Worm (Caenorhabditis elegans): ENCODE data around the gene Y54G2A.12.
A peak's percentile ranks its signal among the peaks of the same experiment; 100 is the strongest.

Y54G2A.12 gene

ce11 chrIV:2762380-2762779 is 20.3 kb downstream of the Y54G2A.12 start, which contains the start of gene Y54G2A.77:
TSS of gene Y54G2A.77 (plus strand) at chrIV:2762680.
- no peak for TF ChIP-seq ceh-36 (tag; optimal IDR thresholded peaks at IDR 0.05)
- TF ChIP-seq tra-4 (tag; optimal IDR thresholded peaks at IDR 0.05), result no peak
- TF ChIP-seq pes-1 (GFP tag; IDR thresholded peaks at IDR 0.05), result no peak
- no peak for TF ChIP-seq aly-1 (tag; optimal IDR thresholded peaks at IDR 0.05)
- no peak for TF ChIP-seq ceh-13 (GFP tag; optimal IDR thresholded peaks at IDR 0.05)
- TF ChIP-seq F13C5.2 (tag; optimal IDR thresholded peaks at IDR 0.05), result no peak
- no peak for TF ChIP-seq sea-1 (GFP tag; conservative IDR thresholded peaks at IDR 0.05)
- TF ChIP-seq hmbx-1 (tag; optimal IDR thresholded peaks at IDR 0.05), result no peak
- no peak for TF ChIP-seq ama-1 (optimal IDR thresholded peaks at IDR 0.05)
- no peak for TF ChIP-seq B0310.2 (tag; optimal IDR thresholded peaks at IDR 0.05)
- TF ChIP-seq hnd-1 (tag; optimal IDR thresholded peaks at IDR 0.05), result no peak
- TF ChIP-seq tbx-11 (GFP tag; IDR thresholded peaks at IDR 0.05), result no peak
- TF ChIP-seq hmg-4 (GFP tag; optimal IDR thresholded peaks at IDR 0.05), result no peak

DNA sequence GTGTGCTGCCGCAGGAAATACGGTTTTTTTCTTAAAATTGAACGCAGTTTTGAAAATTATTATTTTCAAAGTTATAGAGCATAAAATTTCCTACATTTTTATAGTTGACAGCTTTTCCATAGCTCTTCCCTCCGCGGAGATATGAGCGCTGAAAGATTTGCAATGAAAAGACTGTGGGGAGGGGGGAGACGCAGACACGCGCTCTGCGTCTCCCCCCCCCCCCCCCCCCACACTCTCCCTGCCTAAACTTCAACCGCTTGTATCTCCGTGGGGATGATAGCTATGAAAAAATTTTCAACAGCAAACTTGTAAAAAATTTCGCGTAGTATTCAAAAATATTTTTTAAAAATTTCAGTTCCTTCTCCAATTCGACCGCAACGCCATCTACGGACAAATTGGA is 21.2 kb downstream of the Y54G2A.12 start:
- TF ChIP-seq ama-1 (optimal IDR thresholded peaks at IDR 0.05) (no peak), pes-1 (GFP tag; IDR thresholded peaks at IDR 0.05) (no peak), hmg-4 (GFP tag; optimal IDR thresholded peaks at IDR 0.05) (no peak), tra-4 (tag; optimal IDR thresholded peaks at IDR 0.05) (no peak), ceh-13 (GFP tag; optimal IDR thresholded peaks at IDR 0.05) (no peak), F13C5.2 (tag; optimal IDR thresholded peaks at IDR 0.05) (no peak), hnd-1 (tag; optimal IDR thresholded peaks at IDR 0.05) (no peak), tbx-37 (GFP tag; conservative IDR thresholded peaks at IDR 0.05) (no peak), scrt-1 (GFP tag; IDR thresholded peaks at IDR 0.05) (no peak), aly-1 (tag; optimal IDR thresholded peaks at IDR 0.05) (no peak), tbx-11 (GFP tag; IDR thresholded peaks at IDR 0.05) (no peak), sea-1 (GFP tag; conservative IDR thresholded peaks at IDR 0.05) (no peak), ets-7 (tag; optimal IDR thresholded peaks at IDR 0.05) (no peak), ceh-36 (tag; optimal IDR thresholded peaks at IDR 0.05) (no peak), B0310.2 (tag; optimal IDR thresholded peaks at IDR 0.05) (no peak), flt-1 (GFP tag; IDR thresholded peaks at IDR 0.05) (no peak), hmbx-1 (tag; optimal IDR thresholded peaks at IDR 0.05) (no peak)

DNA sequence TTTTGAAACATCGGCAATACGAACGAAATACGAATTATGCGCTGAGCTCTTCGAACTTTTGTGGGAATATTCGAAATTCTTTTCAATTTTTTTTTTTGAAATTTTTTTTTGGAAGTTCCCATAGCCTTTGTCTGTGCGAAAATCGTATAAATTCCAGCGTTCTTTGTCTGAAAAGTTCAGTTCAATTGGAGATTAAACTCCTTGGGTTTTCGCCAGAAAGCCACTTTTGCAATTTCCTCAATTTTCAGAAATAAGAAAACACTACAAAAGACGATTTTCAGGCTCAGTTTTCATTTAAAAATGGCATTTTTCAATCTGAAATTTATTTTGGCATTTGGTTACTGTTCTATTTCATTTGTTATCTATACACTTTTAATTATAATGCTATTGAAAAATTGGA is 23.5 kb downstream of the Y54G2A.12 start, which contains the start of gene Y54G2A.38:
TSS of gene Y54G2A.38 (plus strand) at position 301 of the 400 bp plus-strand sequence.
- TF ChIP-seq B0310.2 (tag; optimal IDR thresholded peaks at IDR 0.05) (no peak), hmg-4 (GFP tag; optimal IDR thresholded peaks at IDR 0.05) (no peak), ceh-36 (tag; optimal IDR thresholded peaks at IDR 0.05) (no peak), pes-1 (GFP tag; IDR thresholded peaks at IDR 0.05) (no peak), ceh-13 (GFP tag; optimal IDR thresholded peaks at IDR 0.05) (no peak)

DNA sequence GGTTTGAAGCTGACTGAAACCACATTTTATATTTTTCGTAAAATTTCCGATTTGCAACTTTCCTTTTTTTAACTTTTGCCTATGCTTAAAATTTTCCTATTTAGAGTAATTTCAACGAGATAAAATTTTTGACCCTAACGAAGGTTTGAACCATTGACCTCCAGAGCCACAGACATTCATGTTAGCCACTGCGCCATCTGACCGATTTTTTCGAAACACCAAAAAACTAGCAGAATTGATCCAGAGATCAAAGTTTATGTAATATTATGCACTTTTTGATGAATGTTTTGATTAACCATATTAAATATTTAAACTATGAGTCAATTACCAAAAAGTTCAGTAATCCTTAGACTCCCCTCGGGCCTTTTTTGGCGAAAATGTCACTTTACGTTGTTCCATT is 24.6 kb downstream of the Y54G2A.12 start:
- TF ChIP-seq hmg-4 (GFP tag; optimal IDR thresholded peaks at IDR 0.05) (no peak), sea-1 (GFP tag; conservative IDR thresholded peaks at IDR 0.05) (no peak), ama-1 (optimal IDR thresholded peaks at IDR 0.05) (no peak), pes-1 (GFP tag; IDR thresholded peaks at IDR 0.05) (no peak)

- TF ChIP-seq pes-1 (GFP tag; IDR thresholded peaks at IDR 0.05), result 0 out of 2 replicates have a peak, but pooled peaks have one; percentile 47
Measured at ce11 chrIV:2756073-2756472, 26.6 kb downstream of the Y54G2A.12 start.

- peak; percentile 61; the same call in 1 of the 2 replicates for TF ChIP-seq pes-1 (GFP tag; IDR thresholded peaks at IDR 0.05)
Measured at ce11 chrIV:2755472-2755871, 27.2 kb downstream of the Y54G2A.12 start.

ce11 chrIV:2753541-2753940 is 29.1 kb downstream of the Y54G2A.12 start:
- TF ChIP-seq F13C5.2 (tag; optimal IDR thresholded peaks at IDR 0.05) (no peak), tbx-37 (GFP tag; conservative IDR thresholded peaks at IDR 0.05) (no peak), ceh-13 (GFP tag; optimal IDR thresholded peaks at IDR 0.05) (no peak), hnd-1 (tag; optimal IDR thresholded peaks at IDR 0.05) (no peak), hmg-4 (GFP tag; optimal IDR thresholded peaks at IDR 0.05) (no peak), B0310.2 (tag; optimal IDR thresholded peaks at IDR 0.05) (no peak), flt-1 (GFP tag; IDR thresholded peaks at IDR 0.05) (no peak), tbx-11 (GFP tag; IDR thresholded peaks at IDR 0.05) (no peak), pes-1 (GFP tag; IDR thresholded peaks at IDR 0.05) (no peak), aly-1 (tag; optimal IDR thresholded peaks at IDR 0.05) (no peak), sea-1 (GFP tag; conservative IDR thresholded peaks at IDR 0.05) (no peak), hmbx-1 (tag; optimal IDR thresholded peaks at IDR 0.05) (no peak), ama-1 (optimal IDR thresholded peaks at IDR 0.05) (no peak)

DNA sequence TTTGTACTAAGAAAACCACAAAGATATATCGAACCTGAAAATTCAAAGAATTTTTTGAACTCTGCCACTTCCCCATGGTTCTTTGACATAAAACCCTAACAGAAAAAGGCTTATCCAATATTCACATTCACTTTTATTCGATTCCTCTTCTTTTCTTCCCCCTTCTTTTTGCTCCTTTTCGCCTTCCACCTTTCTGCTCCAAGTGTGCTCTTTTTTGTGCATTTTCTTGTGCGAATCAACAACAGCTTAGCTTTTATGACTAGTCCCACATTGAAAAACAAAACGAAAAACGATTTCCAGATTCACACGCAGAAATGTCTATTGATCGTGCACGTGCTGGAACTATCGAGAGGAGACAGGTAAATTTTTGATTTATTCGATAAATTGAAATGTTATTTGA is 31.1 kb downstream of the Y54G2A.12 start, which contains the start of gene Y54G2A.41:
TSS of gene Y54G2A.41 (plus strand) at position 301 of the 400 bp plus-strand sequence.
- TF ChIP-seq sea-1 (GFP tag; conservative IDR thresholded peaks at IDR 0.05), result no peak
- TF ChIP-seq tbx-11 (GFP tag; IDR thresholded peaks at IDR 0.05), result no peak
- TF ChIP-seq ama-1 (optimal IDR thresholded peaks at IDR 0.05), result no peak
- no peak for TF ChIP-seq pes-1 (GFP tag; IDR thresholded peaks at IDR 0.05)
- TF ChIP-seq ets-7 (tag; optimal IDR thresholded peaks at IDR 0.05), result no peak
- no peak for TF ChIP-seq hmbx-1 (tag; optimal IDR thresholded peaks at IDR 0.05)
- TF ChIP-seq tra-4 (tag; optimal IDR thresholded peaks at IDR 0.05), result no peak
- no peak for TF ChIP-seq scrt-1 (GFP tag; IDR thresholded peaks at IDR 0.05)
- TF ChIP-seq ceh-13 (GFP tag; optimal IDR thresholded peaks at IDR 0.05), result no peak
- no peak for TF ChIP-seq aly-1 (tag; optimal IDR thresholded peaks at IDR 0.05)
- no peak for TF ChIP-seq ceh-36 (tag; optimal IDR thresholded peaks at IDR 0.05)
- no peak for TF ChIP-seq tbx-37 (GFP tag; conservative IDR thresholded peaks at IDR 0.05)

DNA sequence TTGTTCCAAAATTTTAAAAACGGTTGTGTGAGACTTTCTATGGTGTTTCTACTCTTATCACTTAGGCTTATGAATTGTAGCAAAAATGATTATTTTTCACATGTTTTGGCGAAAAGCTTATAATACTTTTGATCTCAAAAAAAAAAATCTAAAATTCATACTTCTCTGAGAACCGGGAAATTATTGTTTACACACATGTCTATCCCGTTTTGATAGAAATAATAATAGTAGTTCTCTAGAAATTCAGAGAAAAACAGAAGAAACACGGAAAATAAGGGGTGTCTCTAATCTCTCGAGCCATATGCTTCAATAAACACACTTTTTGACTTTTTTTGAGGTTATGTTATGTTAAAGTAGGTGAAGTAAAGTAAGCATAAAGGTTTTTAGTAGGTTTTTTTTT is 32.0 kb downstream of the Y54G2A.12 start:
- TF ChIP-seq hmbx-1 (tag; optimal IDR thresholded peaks at IDR 0.05) (no peak), aly-1 (tag; optimal IDR thresholded peaks at IDR 0.05) (no peak), ceh-13 (GFP tag; optimal IDR thresholded peaks at IDR 0.05) (no peak), ets-7 (tag; optimal IDR thresholded peaks at IDR 0.05) (no peak)
